Fruit fly (Drosophila melanogaster) whole organism, embryonic: ENCODE measurements around the gene Sfp23F.

Experiments
- Awh ChIP-seq: fragments of 200-800 bp; sonication (Bioruptor generic); IDR thresholded peaks from 2 replicates; pipeline ENCODE4, ENCODE4 v1.3.6; 2022; ENCODE audit warnings: missing biosample characterization, missing genetic modification characterization
- CG10209 ChIP-seq: fragments of 200-800 bp; sonication (Bioruptor generic); optimal IDR thresholded peaks from 3 replicates; lab custom pipeline; 2017; ENCODE audit warnings: missing biosample characterization, mild to moderate bottlenecking, missing genetic modification characterization, missing genetic modification reagents
- CG10431 ChIP-seq: fragments of 200-800 bp; sonication (Bioruptor generic); optimal IDR thresholded peaks from 3 replicates; lab custom pipeline; 2018; ENCODE audit warnings: missing biosample characterization, mild to moderate bottlenecking, missing genetic modification characterization
- CG11247 ChIP-seq: fragments of 200-800 bp; sonication (Bioruptor generic); IDR thresholded peaks from 2 replicates; pipeline ENCODE4 v1.3.6; 2022; ENCODE audit warnings: missing biosample characterization, missing genetic modification characterization
- CG11456 ChIP-seq: fragments of 200-800 bp; sonication (Bioruptor generic); IDR thresholded peaks from 3 replicates; pipeline ENCODE4 v1.3.6; 2022; ENCODE audit warnings: missing biosample characterization, missing genetic modification characterization
- CG11723 ChIP-seq: fragments of 200-800 bp; sonication (Bioruptor generic); optimal IDR thresholded peaks from 2 replicates; lab custom pipeline; 2017; ENCODE audit warnings: missing biosample characterization, mild to moderate bottlenecking, missing genetic modification characterization
- CG12219 ChIP-seq: fragments of 200-800 bp; sonication (Bioruptor generic); optimal IDR thresholded peaks from 3 replicates; lab custom pipeline; 2018; ENCODE audit warnings: missing biosample characterization, mild to moderate bottlenecking, missing genetic modification characterization
- CG12769 ChIP-seq: fragments of 200-800 bp; sonication (Bioruptor generic); optimal IDR thresholded peaks from 2 replicates; lab custom pipeline; 2019; ENCODE audit warnings: missing biosample characterization, mild to moderate bottlenecking, missing genetic modification characterization, moderate library complexity
- CG13296 ChIP-seq: fragments of 200-800 bp; sonication (Bioruptor generic); optimal IDR thresholded peaks from 3 replicates; lab custom pipeline; 2018; ENCODE audit warnings: missing biosample characterization, mild to moderate bottlenecking, missing genetic modification characterization
- CG13424 ChIP-seq: fragments of 200-800 bp; sonication (Bioruptor generic); optimal IDR thresholded peaks from 2 replicates; lab custom pipeline; 2019; ENCODE audit warnings: missing biosample characterization, mild to moderate bottlenecking, missing genetic modification characterization, moderate library complexity
- CG14860 ChIP-seq: fragments of 200-800 bp; sonication (Bioruptor generic); IDR thresholded peaks from 3 replicates; pipeline ENCODE4 v1.3.6; 2022; ENCODE audit warnings: missing biosample characterization, missing genetic modification characterization; ENCODE audit not compliant: partially characterized antibody
- CG15011 ChIP-seq: fragments of 200-800 bp; sonication (Bioruptor generic); optimal IDR thresholded peaks from 3 replicates; lab custom pipeline; 2018; ENCODE audit warnings: missing biosample characterization, mild to moderate bottlenecking, missing genetic modification characterization
- CG15696 ChIP-seq: fragments of 200-800 bp; sonication (Bioruptor generic); optimal IDR thresholded peaks from 2 replicates; lab custom pipeline; 2019; ENCODE audit warnings: missing biosample characterization, mild to moderate bottlenecking, missing genetic modification characterization, moderate library complexity
- CG16815 ChIP-seq: fragments of 200-800 bp; sonication (Bioruptor generic); optimal IDR thresholded peaks from 3 replicates; lab custom pipeline; 2017; ENCODE audit warnings: missing biosample characterization, mild to moderate bottlenecking, missing genetic modification characterization
- CG17361 ChIP-seq: fragments of 200-800 bp; sonication (Bioruptor generic); IDR thresholded peaks from 3 replicates; pipeline ENCODE4 v1.3.6; 2022; ENCODE audit warnings: missing biosample characterization, missing genetic modification characterization
- CG18011 ChIP-seq: fragments of 200-800 bp; sonication (Bioruptor generic); optimal IDR thresholded peaks from 2 replicates; lab custom pipeline; 2017; ENCODE audit warnings: missing biosample characterization, missing genetic modification characterization, mild to moderate bottlenecking, moderate library complexity, missing genotype
- CG30403 ChIP-seq: fragments of 200-800 bp; sonication (Bioruptor generic); optimal IDR thresholded peaks from 3 replicates; lab custom pipeline; 2016; ENCODE audit warnings: missing biosample characterization, missing genetic modification characterization
- CG34224 ChIP-seq: fragments of 200-800 bp; sonication (Bioruptor generic); IDR thresholded peaks from 3 replicates; pipeline ENCODE4 v1.3.6; 2022; ENCODE audit warnings: missing biosample characterization, missing genetic modification characterization; ENCODE audit not compliant: partially characterized antibody
- CG4404 ChIP-seq: fragments of 200-800 bp; sonication (Bioruptor generic); IDR thresholded peaks from 2 replicates; pipeline ENCODE4 v1.3.6; 2022; ENCODE audit warnings: missing biosample characterization, missing genetic modification characterization
- CG7357 ChIP-seq: fragments of 200-800 bp; sonication (Bioruptor generic); IDR thresholded peaks from 3 replicates; pipeline ENCODE4 v1.3.6; 2022; ENCODE audit warnings: missing biosample characterization, missing genetic modification characterization
- CG7786 ChIP-seq: fragments of 200-800 bp; sonication (Bioruptor generic); optimal IDR thresholded peaks from 2 replicates; lab custom pipeline; 2016; ENCODE audit warnings: missing biosample characterization, missing genetic modification characterization
- CG8089 ChIP-seq: fragments of 200-800 bp; sonication (Bioruptor generic); optimal IDR thresholded peaks from 3 replicates; lab custom pipeline; 2016; ENCODE audit warnings: missing biosample characterization, missing genetic modification characterization
- CG8290 ChIP-seq, 3 experiments: fragments of 200-800 bp; sonication (Bioruptor generic); optimal IDR thresholded peaks; 2 replicates each; lab custom pipeline; 2016 to 2019; ENCODE audit warnings: missing biosample characterization in 3 of 3, missing genetic modification characterization in 3 of 3, mild to moderate bottlenecking in 2 of 3, moderate library complexity in 1 of 3
- CG8478 ChIP-seq: fragments of >200 bp; optimal IDR thresholded peaks from 2 replicates; lab custom pipeline; 2018
- CHES-1-like ChIP-seq: fragments of 200-800 bp; sonication (Bioruptor generic); optimal IDR thresholded peaks from 2 replicates; lab custom pipeline; 2016; ENCODE audit warnings: missing biosample characterization, missing genetic modification characterization
- Chrac-16 ChIP-seq: fragments of 200-800 bp; sonication (Bioruptor generic); optimal IDR thresholded peaks from 3 replicates; lab custom pipeline; 2016; ENCODE audit warnings: missing biosample characterization, missing genetic modification characterization
- Doc2 ChIP-seq: fragments of 200-800 bp; sonication (Bioruptor generic); IDR thresholded peaks from 2 replicates; pipeline ENCODE4 v1.3.6; 2022; ENCODE audit warnings: missing biosample characterization, missing genetic modification characterization
- Neu2 ChIP-seq: fragments of 200-800 bp; sonication (Bioruptor generic); optimal IDR thresholded peaks from 3 replicates; lab custom pipeline; 2016; ENCODE audit warnings: missing biosample characterization, missing genetic modification characterization, borderline replicate concordance
- Oli ChIP-seq: fragments of 200-800 bp; sonication (Bioruptor generic); optimal IDR thresholded peaks from 2 replicates; lab custom pipeline; 2018; ENCODE audit warnings: missing biosample characterization, mild to moderate bottlenecking, missing genetic modification characterization, moderate library complexity
- Poxn ChIP-seq: fragments of 200-800 bp; sonication (Bioruptor generic); IDR thresholded peaks from 2 replicates; pipeline ENCODE4 v1.3.6; 2022; ENCODE audit warnings: missing biosample characterization, missing genetic modification characterization
- Sry-δ ChIP-seq: fragments of 200-800 bp; sonication (Bioruptor generic); optimal IDR thresholded peaks from 2 replicates; lab custom pipeline; 2016; ENCODE audit warnings: missing biosample characterization, missing genetic modification characterization
- bsh ChIP-seq, 2 experiments: fragments of 200-800 bp; sonication (Bioruptor generic); optimal IDR thresholded peaks; 2 replicates each; lab custom pipeline; 2017 to 2018; ENCODE audit warnings: mild to moderate bottlenecking in 2 of 2, missing biosample characterization in 2 of 2, missing genetic modification characterization in 2 of 2, moderate library complexity in 1 of 2
- cas ChIP-seq: fragments of 200-800 bp; sonication (Bioruptor generic); IDR thresholded peaks from 2 replicates; pipeline ENCODE4 v1.3.6; 2022; ENCODE audit warnings: missing biosample characterization, missing genetic modification characterization
- cg ChIP-seq: fragments of 200-800 bp; sonication (Bioruptor generic); optimal IDR thresholded peaks from 3 replicates; lab custom pipeline; 2019; ENCODE audit warnings: missing biosample characterization, mild to moderate bottlenecking, missing genetic modification characterization, moderate library complexity
- en ChIP-seq: fragments of 200-800 bp; sonication (Bioruptor generic); optimal IDR thresholded peaks from 2 replicates; lab custom pipeline; 2016; ENCODE audit warnings: missing biosample characterization, missing genetic modification characterization
- eve ChIP-seq, 2 experiments: fragments of >200 bp; optimal IDR thresholded peaks; 2 replicates each; lab custom pipeline; 2017; ENCODE audit warnings: missing biosample characterization in 2 of 2, missing genetic modification characterization in 2 of 2
- ewg ChIP-seq: fragments of 200-800 bp; sonication (Bioruptor generic); optimal IDR thresholded peaks from 3 replicates; lab custom pipeline; 2017; ENCODE audit warnings: mild to moderate bottlenecking, missing biosample characterization, missing genetic modification reagents, missing genetic modification characterization
- fu2 ChIP-seq: fragments of 200-800 bp; sonication (Bioruptor generic); optimal IDR thresholded peaks from 2 replicates; lab custom pipeline; 2016; ENCODE audit warnings: missing biosample characterization, missing genetic modification characterization
- grau ChIP-seq: fragments of 200-800 bp; optimal IDR thresholded peaks from 3 replicates; lab custom pipeline; 2019; ENCODE audit warnings: missing biosample characterization, mild to moderate bottlenecking, missing genetic modification characterization, moderate library complexity
- kah ChIP-seq: fragments of 200-800 bp; sonication (Bioruptor generic); optimal IDR thresholded peaks from 2 replicates; lab custom pipeline; 2018; ENCODE audit warnings: missing biosample characterization, mild to moderate bottlenecking, missing genetic modification characterization
- maf-S ChIP-seq: fragments of 200-800 bp; sonication (Bioruptor generic); optimal IDR thresholded peaks from 2 replicates; lab custom pipeline; 2016; ENCODE audit warnings: missing biosample characterization, missing genetic modification characterization
- org-1 ChIP-seq: fragments of 200-800 bp; sonication (Bioruptor generic); optimal IDR thresholded peaks from 2 replicates; lab custom pipeline; 2017; ENCODE audit warnings: missing biosample characterization, missing genetic modification characterization
- sim ChIP-seq: fragments of 200-800 bp; sonication (Bioruptor generic); IDR thresholded peaks from 2 replicates; pipeline ENCODE4 v1.3.6; 2022; ENCODE audit warnings: missing biosample characterization, missing genetic modification characterization
- stwl ChIP-seq: fragments of 200-800 bp; sonication (Bioruptor generic); optimal IDR thresholded peaks from 3 replicates; lab custom pipeline; 2018; ENCODE audit warnings: missing biosample characterization, mild to moderate bottlenecking, missing genetic modification characterization, moderate library complexity
- trh ChIP-seq: fragments of 200-800 bp; sonication (Bioruptor generic); optimal IDR thresholded peaks from 2 replicates; lab custom pipeline; 2016; ENCODE audit warnings: missing biosample characterization, missing genetic modification characterization
- vnd ChIP-seq: fragments of 200-800 bp; sonication (Bioruptor generic); IDR thresholded peaks from 3 replicates; pipeline ENCODE4 v1.3.6; 2022; ENCODE audit warnings: missing biosample characterization, missing genetic modification characterization; ENCODE audit not compliant: partially characterized antibody
- vvl ChIP-seq: fragments of 200-800 bp; sonication (Bioruptor generic); IDR thresholded peaks from 2 replicates; pipeline ENCODE4 v1.3.6; 2022; ENCODE audit warnings: missing biosample characterization, missing genetic modification characterization
- wek ChIP-seq: fragments of 200-800 bp; sonication (Bioruptor generic); optimal IDR thresholded peaks from 3 replicates; lab custom pipeline; 2018; ENCODE audit warnings: missing biosample characterization, mild to moderate bottlenecking, missing genetic modification characterization, moderate library complexity

Sfp23F gene

DNA sequence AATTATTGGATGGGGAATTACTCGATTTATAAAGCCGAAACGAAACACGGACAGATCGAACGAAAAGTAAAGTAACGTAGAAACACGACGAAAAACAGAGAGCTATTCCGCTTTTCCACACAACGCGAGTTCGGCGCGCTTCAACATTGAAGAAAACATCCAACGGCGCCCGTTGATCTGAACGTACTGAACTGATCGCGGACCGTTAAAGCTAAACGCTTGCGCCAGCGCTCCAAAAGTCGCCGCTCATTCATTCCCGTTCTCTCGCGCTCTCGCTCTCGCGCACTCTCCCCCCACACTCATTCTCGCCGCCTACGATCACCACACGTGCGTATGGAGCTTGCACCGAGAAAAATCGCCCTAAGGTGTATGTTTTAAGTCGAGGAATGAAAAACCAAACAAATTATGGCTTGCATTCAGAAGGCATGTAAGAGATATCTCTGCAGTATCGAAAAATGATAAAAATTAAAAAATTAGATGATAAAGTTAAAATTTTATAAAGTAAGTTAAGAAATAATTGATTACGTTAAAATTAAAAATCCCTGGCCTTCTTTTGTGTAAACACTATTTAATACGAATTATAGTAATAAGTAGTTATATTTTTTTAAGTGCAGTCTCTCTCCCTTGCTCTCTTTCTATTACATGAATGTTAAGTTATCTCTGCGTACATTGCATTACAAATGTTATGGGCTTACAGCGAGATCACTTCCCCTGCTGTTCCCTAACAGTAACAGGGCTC is 32.7 kb downstream of the Sfp23F start, which contains the start of gene E23 (continued):
- TF ChIP-seq CG11247 = peak; percentile 96
- TF ChIP-seq CG8478 (lab: Kevin White, UChicago) = no peak
- TF ChIP-seq CG12219 = peak; percentile 96
- peak; percentile 99 for TF ChIP-seq CG10209
- TF ChIP-seq Poxn (GFP tag; lab: Robert Waterston, UW) = peak; percentile 89
- peak; percentile 99 for TF ChIP-seq grau (tag; lab: Kevin White, UChicago)
- TF ChIP-seq CG14860 = 0 out of 3 replicates have a peak, but pooled peaks have one; percentile 34
- TF ChIP-seq wek (GFP tag; lab: Kevin White, UChicago) = peak; percentile 80
- TF ChIP-seq CG17361 (GFP tag; lab: Robert Waterston, UW) = peak; percentile 99
- peak; percentile 93 for TF ChIP-seq maf-S (GFP tag; lab: Kevin White, UChicago)
- peak; percentile 55 for TF ChIP-seq stwl (tag; lab: Kevin White, UChicago)
- TF ChIP-seq fu2 (GFP tag; lab: Kevin White, UChicago) = peak; percentile 94
- peak; percentile 94 for TF ChIP-seq CG4404
- TF ChIP-seq Sry-δ (GFP tag; lab: Kevin White, UChicago) = peak; percentile 51
- peak; percentile 95 for TF ChIP-seq sim (GFP tag; lab: Robert Waterston, UW)
- peak; percentile 92 for TF ChIP-seq CG18011
- peak; percentile 97 for TF ChIP-seq CG8290 (GFP tag; optimal IDR thresholded peaks at IDR 0.05; lab: Kevin White, UChicago)
- TF ChIP-seq CG8290 (tag; optimal IDR thresholded peaks at IDR 0.05; lab: Kevin White, UChicago) = peak; percentile 93 to 94
- TF ChIP-seq CG10431 (GFP tag; lab: Kevin White, UChicago) = peak; percentile 97
- peak; percentile 99 for TF ChIP-seq CG11456 (GFP tag; lab: Robert Waterston, UW)
- peak; percentile 94 for TF ChIP-seq CG15696 (tag; lab: Kevin White, UChicago)
- TF ChIP-seq Chrac-16 (GFP tag; lab: Kevin White, UChicago) = peak; percentile 98
- TF ChIP-seq eve (GFP tag; optimal IDR thresholded peaks at IDR 0.05; lab: Kevin White, UChicago) = peak in 1 of 2 experiments; percentile 97
- peak; percentile 52; the same call in 2 of the 3 replicates for TF ChIP-seq CG34224 (GFP tag; lab: Robert Waterston, UW)
- TF ChIP-seq bsh (GFP tag; optimal IDR thresholded peaks at IDR 0.05; lab: Kevin White, UChicago) = peak; percentile 97 to 99
- peak; percentile 99 for TF ChIP-seq CG11723
- TF ChIP-seq Oli (tag; lab: Kevin White, UChicago) = peak; percentile 99
- peak; percentile 98 for TF ChIP-seq CG16815 (GFP tag; lab: Kevin White, UChicago)
- peak; percentile 89 for TF ChIP-seq CG12769 (tag; lab: Kevin White, UChicago)
- TF ChIP-seq CG13424 (tag; lab: Kevin White, UChicago) = peak; percentile 99
- peak; percentile 31 for TF ChIP-seq cg
- TF ChIP-seq Awh (GFP tag; lab: Robert Waterston, UW) = peak; percentile 97
- peak; percentile 95 for TF ChIP-seq CG7357 (GFP tag; lab: Robert Waterston, UW)
- TF ChIP-seq CG7786 (GFP tag; lab: Kevin White, UChicago) = peak; percentile 94
- no peak; the same call in none of the 2 replicates for TF ChIP-seq Doc2
- TF ChIP-seq vvl (GFP tag; lab: Robert Waterston, UW) = peak; percentile 98
- peak; percentile 99 for TF ChIP-seq CG30403 (GFP tag; lab: Kevin White, UChicago)
- peak; percentile 98 for TF ChIP-seq CG13296 (GFP tag; lab: Kevin White, UChicago)
- peak; percentile 92 for TF ChIP-seq CG8089
- TF ChIP-seq CG15011 (GFP tag; lab: Kevin White, UChicago) = peak; percentile 97
- peak; percentile 22 for TF ChIP-seq Neu2
- TF ChIP-seq ewg (GFP tag; lab: Kevin White, UChicago) = peak; percentile 98
- peak; percentile 94 for TF ChIP-seq kah (GFP tag; lab: Kevin White, UChicago)
- TF ChIP-seq vnd = no peak
- TF ChIP-seq en (GFP tag; lab: Kevin White, UChicago) = peak; percentile 76
- TF ChIP-seq CHES-1-like (GFP tag; lab: Kevin White, UChicago) = peak; percentile 95
- peak; percentile 95 for TF ChIP-seq cas (GFP tag; lab: Robert Waterston, UW)
- TF ChIP-seq org-1 (GFP tag; lab: Kevin White, UChicago) = peak; percentile 99
- peak; percentile 98 for TF ChIP-seq trh
